Worm (Caenorhabditis elegans) whole organism, late embryonic: Measurements from ENCODE around the gene ugtp-1.

Experiments used
- F13H6.1 ChIP-seq: sonication (generic microtip); optimal IDR thresholded peaks from 2 replicates; lab custom pipeline; 2016; ENCODE audit warnings: missing genetic modification characterization, missing compliant biosample characterization
- K09A11.1 ChIP-seq: sonication (generic microtip); optimal IDR thresholded peaks from 2 replicates; lab custom pipeline; 2017; ENCODE audit warnings: antibody characterized with exemption, mild to moderate bottlenecking, missing genetic modification characterization, missing compliant biosample characterization; ENCODE audit not compliant: insufficient read depth
- T23F11.4 ChIP-seq: fragments of 200-800 bp; sonication (Bioruptor generic); optimal IDR thresholded peaks from 2 replicates; lab custom pipeline; 2018; ENCODE audit warnings: mild to moderate bottlenecking, missing genetic modification characterization, missing compliant biosample characterization
- Y22D7AL.16 ChIP-seq: sonication (generic microtip); optimal IDR thresholded peaks from 2 replicates; lab custom pipeline; 2016; ENCODE audit warnings: missing genetic modification characterization, missing compliant biosample characterization
- ahr-1 ChIP-seq: sonication (generic microtip); optimal IDR thresholded peaks from 2 replicates; lab custom pipeline; 2016; ENCODE audit warnings: missing genetic modification characterization, missing compliant biosample characterization
- ama-1 ChIP-seq: fragments of 150-350 bp; optimal IDR thresholded peaks from 2 replicates; lab custom pipeline; 2014
- ceh-14 ChIP-seq: sonication (generic microtip); optimal IDR thresholded peaks from 2 replicates; lab custom pipeline; 2016; ENCODE audit warnings: missing genotype, missing genetic modification characterization, missing compliant biosample characterization
- ceh-19 ChIP-seq: fragments of 200-800 bp; sonication (Bioruptor generic); optimal IDR thresholded peaks from 2 replicates; lab custom pipeline; 2018; ENCODE audit warnings: mild to moderate bottlenecking, missing genetic modification characterization, missing compliant biosample characterization
- ceh-22 ChIP-seq: sonication (generic microtip); optimal IDR thresholded peaks from 2 replicates; lab custom pipeline; 2017; ENCODE audit warnings: missing biosample characterization, missing genetic modification characterization
- ceh-24 ChIP-seq: sonication (generic microtip); optimal IDR thresholded peaks from 2 replicates; lab custom pipeline; 2016; ENCODE audit warnings: mild to moderate bottlenecking, missing genetic modification characterization, missing compliant biosample characterization
- ceh-30 ChIP-seq: fragments of 150-350 bp; optimal IDR thresholded peaks from 2 replicates; lab custom pipeline; 2014; ENCODE audit warnings: missing biosample characterization, missing genetic modification characterization
- ceh-31 ChIP-seq: sonication (generic microtip); optimal IDR thresholded peaks from 2 replicates; lab custom pipeline; 2016; ENCODE audit warnings: missing genetic modification characterization, missing compliant biosample characterization
- ceh-34 ChIP-seq: sonication (generic microtip); optimal IDR thresholded peaks from 2 replicates; lab custom pipeline; 2016; ENCODE audit warnings: mild to moderate bottlenecking, missing genetic modification characterization, missing compliant biosample characterization
- ceh-45 ChIP-seq: fragments of 200-800 bp; sonication (Bioruptor generic); IDR thresholded peaks from 2 replicates; pipeline ENCODE4 v1.3.6; 2022; ENCODE audit warnings: missing genetic modification reagents, missing genetic modification characterization, missing compliant biosample characterization
- ceh-48 ChIP-seq: sonication (generic microtip); optimal IDR thresholded peaks from 2 replicates; lab custom pipeline; 2016; ENCODE audit warnings: missing genetic modification characterization, inconsistent platforms, missing compliant biosample characterization
- ceh-9 ChIP-seq: sonication (generic microtip); optimal IDR thresholded peaks from 2 replicates; lab custom pipeline; 2016; ENCODE audit warnings: mild to moderate bottlenecking, missing genetic modification characterization, inconsistent platforms, missing compliant biosample characterization
- che-1 ChIP-seq: sonication (generic microtip); optimal IDR thresholded peaks from 2 replicates; lab custom pipeline; 2016; ENCODE audit warnings: mild to moderate bottlenecking, missing genetic modification characterization, missing compliant biosample characterization
- dve-1 ChIP-seq: sonication (generic microtip); optimal IDR thresholded peaks from 2 replicates; lab custom pipeline; 2017; ENCODE audit warnings: antibody characterized with exemption, mild to moderate bottlenecking, missing genetic modification characterization, missing compliant biosample characterization
- elt-2 ChIP-seq: sonication (generic microtip); optimal IDR thresholded peaks from 2 replicates; lab custom pipeline; 2016; ENCODE audit warnings: missing genetic modification reagents, missing genetic modification characterization, missing compliant biosample characterization
- elt-4 ChIP-seq: sonication (generic microtip); optimal IDR thresholded peaks from 2 replicates; lab custom pipeline; 2016; ENCODE audit warnings: missing genetic modification characterization, missing compliant biosample characterization
- fkh-6 ChIP-seq: sonication (generic microtip); optimal IDR thresholded peaks from 2 replicates; lab custom pipeline; 2016; ENCODE audit warnings: missing genetic modification characterization, missing compliant biosample characterization
- hlh-15 ChIP-seq: sonication (generic microtip); optimal IDR thresholded peaks from 2 replicates; lab custom pipeline; 2016; ENCODE audit warnings: missing genetic modification characterization, missing compliant biosample characterization
- hlh-30 ChIP-seq: sonication (generic microtip); optimal IDR thresholded peaks from 2 replicates; lab custom pipeline; 2017; ENCODE audit warnings: antibody characterized with exemption, missing genetic modification characterization, missing compliant biosample characterization; ENCODE audit not compliant: insufficient read depth
- hlh-6 ChIP-seq: sonication (generic microtip); optimal IDR thresholded peaks from 2 replicates; lab custom pipeline; 2016; ENCODE audit warnings: missing genotype, missing genetic modification characterization, missing compliant biosample characterization
- hlh-8 ChIP-seq: sonication (generic microtip); optimal IDR thresholded peaks from 2 replicates; lab custom pipeline; 2016; ENCODE audit warnings: missing genotype, missing genetic modification characterization, missing compliant biosample characterization
- lim-6 ChIP-seq: sonication (generic microtip); optimal IDR thresholded peaks from 2 replicates; lab custom pipeline; 2016; ENCODE audit warnings: missing genetic modification characterization, missing compliant biosample characterization
- lin-11 ChIP-seq: fragments of 200-800 bp; sonication (Bioruptor generic); optimal IDR thresholded peaks from 2 replicates; lab custom pipeline; 2018; ENCODE audit warnings: mild to moderate bottlenecking, missing genetic modification characterization, missing compliant biosample characterization
- madf-2 ChIP-seq: sonication (generic microtip); optimal IDR thresholded peaks from 2 replicates; lab custom pipeline; 2017; ENCODE audit warnings: missing genetic modification characterization, missing compliant biosample characterization
- mec-3 ChIP-seq: sonication (generic microtip); optimal IDR thresholded peaks from 2 replicates; lab custom pipeline; 2016; ENCODE audit warnings: borderline replicate concordance, missing genetic modification characterization, missing compliant biosample characterization
- nhr-11 ChIP-seq: fragments of 150-350 bp; optimal IDR thresholded peaks from 2 replicates; lab custom pipeline; 2014; ENCODE audit warnings: missing biosample characterization, missing genetic modification characterization
- nhr-232 ChIP-seq: sonication (generic microtip); optimal IDR thresholded peaks from 2 replicates; lab custom pipeline; 2016; ENCODE audit warnings: missing genetic modification characterization, missing compliant biosample characterization
- npax-4 ChIP-seq: sonication (generic microtip); optimal IDR thresholded peaks from 2 replicates; lab custom pipeline; 2016; ENCODE audit warnings: missing genetic modification characterization, missing compliant biosample characterization
- odd-2 ChIP-seq: sonication (generic microtip); optimal IDR thresholded peaks from 2 replicates; lab custom pipeline; 2017; ENCODE audit warnings: antibody characterized with exemption, mild to moderate bottlenecking, missing genetic modification characterization, missing compliant biosample characterization
- pat-9 ChIP-seq: fragments of 200-800 bp; sonication (Bioruptor generic); optimal IDR thresholded peaks from 2 replicates; lab custom pipeline; 2018; ENCODE audit warnings: mild to moderate bottlenecking, missing genetic modification characterization, moderate library complexity, missing compliant biosample characterization
- pax-1 ChIP-seq: fragments of 150-350 bp; optimal IDR thresholded peaks from 2 replicates; lab custom pipeline; 2014; ENCODE audit warnings: missing biosample characterization, missing genetic modification characterization
- pros-1 ChIP-seq: fragments of 150-350 bp; optimal IDR thresholded peaks from 2 replicates; lab custom pipeline; 2014; ENCODE audit warnings: missing biosample characterization, missing genetic modification reagents, missing genetic modification characterization
- ref-2 ChIP-seq: sonication (generic microtip); optimal IDR thresholded peaks from 2 replicates; lab custom pipeline; 2016; ENCODE audit warnings: missing genetic modification characterization, missing compliant biosample characterization
- rnt-1 ChIP-seq: sonication (generic microtip); optimal IDR thresholded peaks from 2 replicates; lab custom pipeline; 2016; ENCODE audit warnings: missing genetic modification characterization, missing compliant biosample characterization
- sox-4 ChIP-seq: sonication (generic microtip); optimal IDR thresholded peaks from 2 replicates; lab custom pipeline; 2017; ENCODE audit warnings: mild to moderate bottlenecking, missing genetic modification characterization, inconsistent platforms, missing compliant biosample characterization
- syd-9 ChIP-seq: sonication (generic microtip); optimal IDR thresholded peaks from 2 replicates; lab custom pipeline; 2016; ENCODE audit warnings: mild to moderate bottlenecking, missing genetic modification characterization, moderate library complexity, missing compliant biosample characterization
- tbx-7 ChIP-seq: sonication (generic microtip); optimal IDR thresholded peaks from 2 replicates; lab custom pipeline; 2016; ENCODE audit warnings: missing genotype, missing genetic modification characterization, missing compliant biosample characterization
- ttx-3 ChIP-seq: sonication (generic microtip); optimal IDR thresholded peaks from 2 replicates; lab custom pipeline; 2016; ENCODE audit warnings: missing genetic modification reagents, missing genetic modification characterization, missing compliant biosample characterization
- unc-3 ChIP-seq, 2 experiments: fragments of 200-800 bp in 1 of 2; sonication (Bioruptor generic) in 1 of 2; sonication (generic microtip) in 1 of 2; conservative IDR thresholded peaks in 1 of 2; optimal IDR thresholded peaks in 1 of 2; 2 replicates each; pipeline versions ENCODE4 v1.3.6 to Lab custom; 2016 to 2022; ENCODE audit warnings: missing compliant biosample characterization in 2 of 2, missing genetic modification characterization in 2 of 2, missing genetic modification reagents in 1 of 2
- unc-42 ChIP-seq: sonication (generic microtip); optimal IDR thresholded peaks from 2 replicates; lab custom pipeline; 2016; ENCODE audit warnings: missing genotype, missing genetic modification characterization, missing compliant biosample characterization
- unc-55 ChIP-seq: sonication (generic microtip); optimal IDR thresholded peaks from 2 replicates; lab custom pipeline; 2017; ENCODE audit warnings: missing biosample characterization, missing genetic modification reagents, missing genetic modification characterization
- unc-86 ChIP-seq: sonication (generic microtip); optimal IDR thresholded peaks from 2 replicates; lab custom pipeline; 2016; ENCODE audit warnings: missing genetic modification characterization, missing compliant biosample characterization
- zip-5 ChIP-seq: sonication (generic microtip); optimal IDR thresholded peaks from 2 replicates; lab custom pipeline; 2016; ENCODE audit warnings: missing genetic modification characterization, missing compliant biosample characterization

Gene ugtp-1

DNA sequence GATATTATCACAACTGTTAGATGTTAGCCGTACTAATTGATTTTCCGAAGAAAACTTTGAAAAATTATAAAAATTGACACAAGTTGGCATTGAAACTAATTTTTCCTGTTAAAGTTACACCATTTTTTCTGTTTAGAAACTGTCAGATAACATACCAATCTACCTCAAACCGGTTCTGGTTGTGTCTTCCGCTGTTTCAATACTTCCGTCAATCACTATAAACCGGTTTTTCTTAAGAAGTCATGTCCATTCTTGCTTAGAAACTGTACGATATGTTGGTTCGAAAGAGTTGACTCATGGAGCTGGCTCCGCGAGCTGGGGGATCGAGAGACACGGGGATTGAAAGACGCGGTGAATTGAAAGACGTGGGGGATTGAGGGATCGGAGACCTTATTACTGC lies 19.7 kb upstream of the ugtp-1 start:
- TF ChIP-seq mec-3 (tag; lab: Kevin White, UChicago), result no peak
- no peak for TF ChIP-seq nhr-11 (tag; lab: Kevin White, UChicago)
- no peak for TF ChIP-seq odd-2

- TF ChIP-seq K09A11.1 (tag; lab: Kevin White, UChicago) (no peak), unc-86 (tag; lab: Kevin White, UChicago) (no peak), hlh-6 (tag; lab: Kevin White, UChicago) (no peak), ceh-22 (tag; lab: Kevin White, UChicago) (no peak)
Observed at ce11 chrIII:8769253-8769652, 18.7 kb upstream of the ugtp-1 start, which contains the start of gene K02D10.1. TSS of gene K02D10.1 (plus strand) at chrIII:8769536.

- peak; percentile 13 for TF ChIP-seq unc-42 (tag; lab: Kevin White, UChicago)
- TF ChIP-seq rnt-1 (tag; lab: Kevin White, UChicago), result peak; percentile 63
- peak; percentile 64 for TF ChIP-seq ref-2 (tag; lab: Kevin White, UChicago)
- no peak for TF ChIP-seq ceh-45 (GFP tag; lab: Robert Waterston, UW)
- no peak for TF ChIP-seq pros-1 (tag; lab: Kevin White, UChicago)
- TF ChIP-seq Y22D7AL.16 (tag; lab: Kevin White, UChicago), result peak; percentile 52
- peak; percentile 59 for TF ChIP-seq pat-9 (tag; lab: Kevin White, UChicago)
- peak; percentile 2 for TF ChIP-seq lim-6 (tag; lab: Kevin White, UChicago)
- peak; percentile 40; the same call in 1 of the 2 replicates for TF ChIP-seq unc-3 (GFP tag; conservative IDR thresholded peaks at IDR 0.05; lab: Robert Waterston, UW)
- TF ChIP-seq unc-3 (tag; optimal IDR thresholded peaks at IDR 0.05; lab: Kevin White, UChicago), result peak; percentile 56
- peak; percentile 77 for TF ChIP-seq odd-2
- TF ChIP-seq pax-1 (tag; lab: Kevin White, UChicago), result no peak
- peak; percentile 36 for TF ChIP-seq ceh-48 (tag; lab: Kevin White, UChicago)
- TF ChIP-seq hlh-30 (tag; lab: Kevin White, UChicago), result no peak
- TF ChIP-seq madf-2, result peak; percentile 64
- TF ChIP-seq hlh-8, result peak; percentile 59
- TF ChIP-seq hlh-6 (tag; lab: Kevin White, UChicago), result peak; percentile 45
- TF ChIP-seq F13H6.1 (tag; lab: Kevin White, UChicago), result peak; percentile 57
- peak; percentile 85 for TF ChIP-seq ahr-1
- no peak for TF ChIP-seq ceh-30 (tag; lab: Kevin White, UChicago)
- peak; percentile 56 for TF ChIP-seq ceh-24 (tag; lab: Kevin White, UChicago)
- TF ChIP-seq elt-4 (tag; lab: Kevin White, UChicago), result no peak
- peak; percentile 77 for TF ChIP-seq ceh-19 (GFP tag; lab: Kevin White, UChicago)
- TF ChIP-seq unc-86 (tag; lab: Kevin White, UChicago), result peak; percentile 76
- TF ChIP-seq ceh-9 (tag; lab: Kevin White, UChicago), result no peak
- no peak for TF ChIP-seq ama-1 (lab: Kevin White, UChicago)
- TF ChIP-seq zip-5, result peak; percentile 66
- peak; percentile 77 for TF ChIP-seq K09A11.1 (tag; lab: Kevin White, UChicago)
- TF ChIP-seq syd-9 (tag; lab: Kevin White, UChicago), result peak; percentile 70
- TF ChIP-seq unc-55 (GFP tag; lab: Kevin White, UChicago), result no peak
- TF ChIP-seq lin-11, result peak; percentile 62
- peak; percentile 31 for TF ChIP-seq tbx-7 (tag; lab: Kevin White, UChicago)
- peak; percentile 85 for TF ChIP-seq ceh-14 (tag; lab: Kevin White, UChicago)
- TF ChIP-seq ceh-31, result peak; percentile 77
- peak; percentile 59 for TF ChIP-seq hlh-15 (tag; lab: Kevin White, UChicago)
- peak; percentile 89 for TF ChIP-seq ttx-3 (tag; lab: Kevin White, UChicago)
- no peak for TF ChIP-seq mec-3 (tag; lab: Kevin White, UChicago)
- TF ChIP-seq fkh-6 (tag; lab: Kevin White, UChicago), result peak; percentile 70
- TF ChIP-seq dve-1 (tag; lab: Kevin White, UChicago), result no peak
- peak; percentile 92 for TF ChIP-seq elt-2 (tag; lab: Kevin White, UChicago)
- peak; percentile 53 for TF ChIP-seq nhr-232
- peak; percentile 73 for TF ChIP-seq T23F11.4 (GFP tag; lab: Kevin White, UChicago)
- peak; percentile 78 for TF ChIP-seq che-1
- TF ChIP-seq sox-4 (tag; lab: Kevin White, UChicago), result peak; percentile 81
- TF ChIP-seq npax-4 (tag; lab: Kevin White, UChicago), result peak; percentile 67
- peak; percentile 81 for TF ChIP-seq ceh-34 (tag; lab: Kevin White, UChicago)
Observed at ce11 chrIII:8767889-8768361, 17.4 kb upstream of the ugtp-1 start, which contains the start of gene mtss-1. TSS of gene mtss-1 (plus strand) at chrIII:8768311.
